Worm (Caenorhabditis elegans) whole organism, L4/young adult: Measurements from ENCODE around the gene snt-2.

Source experiments
- W03F9.2 ChIP-seq: fragments of 150-350 bp; optimal IDR thresholded peaks from 2 replicates; lab custom pipeline; 2014; ENCODE audit warnings: missing biosample characterization, missing genetic modification characterization
- dao-5 ChIP-seq: sonication (generic microtip); optimal IDR thresholded peaks from 2 replicates; lab custom pipeline; 2016; ENCODE audit warnings: missing genotype, missing genetic modification characterization, moderate library complexity, missing compliant biosample characterization
- him-1 ChIP-seq: sonication (generic microtip); optimal IDR thresholded peaks from 2 replicates; lab custom pipeline; 2016; ENCODE audit warnings: missing genotype, missing genetic modification reagents, missing genetic modification characterization, missing compliant biosample characterization

- no peak for TF ChIP-seq W03F9.2 (tag; lab: Kevin White, UChicago)
- no peak for TF ChIP-seq him-1 (tag; lab: Kevin White, UChicago)
- no peak for TF ChIP-seq dao-5
These were observed 20.9 kb downstream of the snt-2 start for ce11 chrIII:772675-773074.
